Fruit fly (Drosophila melanogaster) whole organism, embryonic: ENCODE results near the gene bys.

Experiments
- CG10147 ChIP-seq: fragments of 200-800 bp; sonication (Bioruptor generic); optimal IDR thresholded peaks from 2 replicates; lab custom pipeline; 2019; ENCODE audit warnings: missing biosample characterization, mild to moderate bottlenecking, missing genetic modification characterization, moderate library complexity
- CG10274 ChIP-seq: fragments of 200-800 bp; sonication (Bioruptor generic); optimal IDR thresholded peaks from 3 replicates; lab custom pipeline; 2017; ENCODE audit warnings: missing biosample characterization, mild to moderate bottlenecking, missing genetic modification characterization
- CG10543 ChIP-seq: fragments of 200-800 bp; sonication (Bioruptor generic); optimal IDR thresholded peaks from 3 replicates; lab custom pipeline; 2017; ENCODE audit warnings: missing biosample characterization, mild to moderate bottlenecking, missing genetic modification characterization, moderate library complexity
- CG13287 ChIP-seq: fragments of 200-800 bp; sonication (Bioruptor generic); IDR thresholded peaks from 2 replicates; pipeline ENCODE4 v1.3.6; 2022; ENCODE audit warnings: missing biosample characterization, missing genetic modification characterization; ENCODE audit not compliant: partially characterized antibody
- CG17361 ChIP-seq: fragments of 200-800 bp; sonication (Bioruptor generic); IDR thresholded peaks from 3 replicates; pipeline ENCODE4 v1.3.6; 2022; ENCODE audit warnings: missing biosample characterization, missing genetic modification characterization
- CG17568 ChIP-seq: fragments of 200-800 bp; sonication (Bioruptor generic); optimal IDR thresholded peaks from 2 replicates; lab custom pipeline; 2018; ENCODE audit warnings: missing biosample characterization, mild to moderate bottlenecking, missing genetic modification characterization, moderate library complexity
- CG2116 ChIP-seq: fragments of 200-800 bp; sonication (Bioruptor generic); optimal IDR thresholded peaks from 3 replicates; lab custom pipeline; 2018; ENCODE audit warnings: missing biosample characterization, mild to moderate bottlenecking, missing genetic modification characterization
- CG34422 ChIP-seq: fragments of 200-800 bp; sonication (Bioruptor generic); IDR thresholded peaks from 3 replicates; pipeline ENCODE4 v1.3.6; 2022; ENCODE audit warnings: missing biosample characterization, missing genetic modification characterization
- CG4360 ChIP-seq: fragments of 200-800 bp; sonication (Bioruptor generic); IDR thresholded peaks from 2 replicates; pipeline ENCODE4 v1.3.6; 2022; ENCODE audit warnings: missing biosample characterization, missing genetic modification characterization
- CG6683 ChIP-seq: fragments of 200-800 bp; sonication (Bioruptor generic); optimal IDR thresholded peaks from 2 replicates; lab custom pipeline; 2017; ENCODE audit warnings: missing biosample characterization, mild to moderate bottlenecking, missing genetic modification characterization, missing genetic modification reagents
- CG9817 ChIP-seq: fragments of 200-800 bp; sonication (Bioruptor generic); optimal IDR thresholded peaks from 2 replicates; lab custom pipeline; 2018; ENCODE audit warnings: missing biosample characterization, mild to moderate bottlenecking, missing genetic modification characterization, moderate library complexity
- CG9932 ChIP-seq: fragments of 200-800 bp; sonication (Bioruptor generic); IDR thresholded peaks from 2 replicates; pipeline ENCODE4 v1.3.6; 2022; ENCODE audit warnings: missing biosample characterization, missing genetic modification characterization
- Dref ChIP-seq: fragments of 200-800 bp; sonication (Bioruptor generic); IDR thresholded peaks from 2 replicates; pipeline ENCODE4 v1.3.6; 2022; ENCODE audit warnings: missing biosample characterization, missing genetic modification characterization
- E2f2 ChIP-seq: fragments of 200-800 bp; sonication (Bioruptor generic); IDR thresholded peaks from 2 replicates; pipeline ENCODE4 v1.3.6; 2022; ENCODE audit warnings: missing biosample characterization, missing genetic modification characterization
- Ets97D ChIP-seq: fragments of 200-800 bp; sonication (Bioruptor generic); optimal IDR thresholded peaks from 3 replicates; lab custom pipeline; 2016; ENCODE audit warnings: missing biosample characterization, missing genetic modification characterization
- HmgZ ChIP-seq: fragments of 200-800 bp; sonication (Bioruptor generic); optimal IDR thresholded peaks from 2 replicates; lab custom pipeline; 2018; ENCODE audit warnings: missing biosample characterization, mild to moderate bottlenecking, missing genetic modification characterization
- Hmr ChIP-seq: fragments of 200-800 bp; sonication (Bioruptor generic); optimal IDR thresholded peaks from 3 replicates; lab custom pipeline; 2017; ENCODE audit warnings: mild to moderate bottlenecking, missing biosample characterization, missing genetic modification reagents, missing genetic modification characterization
- Hsf ChIP-seq: fragments of 200-800 bp; sonication (Bioruptor generic); optimal IDR thresholded peaks from 3 replicates; lab custom pipeline; 2016; ENCODE audit warnings: missing biosample characterization, missing genetic modification characterization
- Meics ChIP-seq: fragments of 200-800 bp; sonication (Bioruptor generic); optimal IDR thresholded peaks from 2 replicates; lab custom pipeline; 2017; ENCODE audit warnings: missing biosample characterization, mild to moderate bottlenecking, missing genetic modification characterization
- NC2β ChIP-seq: fragments of 200-800 bp; sonication (Bioruptor generic); optimal IDR thresholded peaks from 2 replicates; lab custom pipeline; 2016; ENCODE audit warnings: missing biosample characterization, missing genetic modification characterization
- Neu2 ChIP-seq: fragments of 200-800 bp; sonication (Bioruptor generic); optimal IDR thresholded peaks from 3 replicates; lab custom pipeline; 2016; ENCODE audit warnings: missing biosample characterization, missing genetic modification characterization, borderline replicate concordance
- Pdp1 ChIP-seq, 2 experiments: fragments of 200-800 bp; sonication (Bioruptor generic); optimal IDR thresholded peaks; 3 replicates each; lab custom pipeline; 2016; ENCODE audit warnings: missing biosample characterization in 2 of 2, missing genetic modification characterization in 2 of 2, mild to moderate bottlenecking in 1 of 2, moderate library complexity in 1 of 2
- Scr ChIP-seq: fragments of 200-800 bp; sonication (Bioruptor generic); IDR thresholded peaks from 2 replicates; pipeline ENCODE4 v1.3.6; 2022; ENCODE audit warnings: missing biosample characterization, missing genetic modification characterization; ENCODE audit not compliant: partially characterized antibody
- abd-A ChIP-seq: fragments of 200-800 bp; sonication (Bioruptor generic); optimal IDR thresholded peaks from 3 replicates; lab custom pipeline; 2019; ENCODE audit warnings: missing biosample characterization, mild to moderate bottlenecking, missing genetic modification characterization, moderate library complexity
- ato ChIP-seq: fragments of 200-800 bp; sonication (Bioruptor generic); IDR thresholded peaks from 2 replicates; pipeline ENCODE4 v1.3.6; 2022; ENCODE audit warnings: missing biosample characterization, missing genetic modification characterization; ENCODE audit not compliant: partially characterized antibody
- az2 ChIP-seq: fragments of 200-800 bp; sonication (Bioruptor generic); optimal IDR thresholded peaks from 3 replicates; lab custom pipeline; 2016; ENCODE audit warnings: missing biosample characterization, missing genetic modification characterization
- dm ChIP-seq: fragments of 200-800 bp; sonication (Bioruptor generic); optimal IDR thresholded peaks from 3 replicates; lab custom pipeline; 2016; ENCODE audit warnings: missing biosample characterization, missing genetic modification characterization
- fd3F ChIP-seq: fragments of 200-800 bp; sonication (Bioruptor generic); optimal IDR thresholded peaks from 2 replicates; lab custom pipeline; 2018; ENCODE audit warnings: missing biosample characterization, mild to moderate bottlenecking, missing genetic modification characterization, moderate library complexity
- fru ChIP-seq: fragments of >200 bp; optimal IDR thresholded peaks from 2 replicates; lab custom pipeline; 2017
- ftz-f1 ChIP-seq: fragments of 200-800 bp; sonication (Bioruptor generic); optimal IDR thresholded peaks from 2 replicates; lab custom pipeline; 2016; ENCODE audit warnings: missing biosample characterization, missing genetic modification characterization
- gfzf ChIP-seq: fragments of 200-800 bp; sonication (Bioruptor generic); optimal IDR thresholded peaks from 2 replicates; lab custom pipeline; 2016; ENCODE audit warnings: missing biosample characterization, mild to moderate bottlenecking, missing genetic modification characterization, moderate library complexity
- hbn ChIP-seq: fragments of 200-800 bp; sonication (Bioruptor generic); IDR thresholded peaks from 2 replicates; pipeline ENCODE4 v1.3.6; 2022; ENCODE audit warnings: missing biosample characterization, missing genetic modification characterization; ENCODE audit not compliant: partially characterized antibody
- hth ChIP-seq: fragments of >200 bp; optimal IDR thresholded peaks from 2 replicates; lab custom pipeline; 2017; ENCODE audit warnings: inconsistent platforms
- inv ChIP-seq: fragments of 200-800 bp; sonication (Bioruptor generic); IDR thresholded peaks from 2 replicates; pipeline ENCODE4 v1.3.6; 2022; ENCODE audit warnings: missing biosample characterization, missing genetic modification characterization; ENCODE audit not compliant: partially characterized antibody
- klu ChIP-seq: fragments of 200-800 bp; sonication (Bioruptor generic); IDR thresholded peaks from 2 replicates; pipeline ENCODE4 v1.3.6; 2022; ENCODE audit warnings: missing biosample characterization, missing genetic modification characterization
- luna ChIP-seq: fragments of 200-800 bp; sonication (Bioruptor generic); optimal IDR thresholded peaks from 2 replicates; lab custom pipeline; 2016; ENCODE audit warnings: missing biosample characterization, missing genetic modification characterization
- nerfin-1 ChIP-seq: fragments of 200-800 bp; sonication (Bioruptor generic); optimal IDR thresholded peaks from 3 replicates; lab custom pipeline; 2019; ENCODE audit warnings: missing biosample characterization, mild to moderate bottlenecking, missing genetic modification characterization, moderate library complexity
- org-1 ChIP-seq: fragments of 200-800 bp; sonication (Bioruptor generic); optimal IDR thresholded peaks from 2 replicates; lab custom pipeline; 2017; ENCODE audit warnings: missing biosample characterization, missing genetic modification characterization
- prd ChIP-seq, 3 experiments: fragments of >200 bp in 2 of 3; fragments of 200-800 bp in 1 of 3; sonication (Bioruptor generic) in 1 of 3; optimal IDR thresholded peaks in 2 of 3; IDR thresholded peaks in 1 of 3; 2 replicates in 2 of 3; 3 replicates in 1 of 3; pipeline versions ENCODE4 v1.3.6 to Lab custom; 2017 to 2022; ENCODE audit warnings: missing biosample characterization in 1 of 3, missing genetic modification characterization in 1 of 3
- pzg ChIP-seq: fragments of 200-800 bp; sonication (Bioruptor generic); optimal IDR thresholded peaks from 3 replicates; lab custom pipeline; 2018; ENCODE audit warnings: missing biosample characterization, mild to moderate bottlenecking, missing genetic modification characterization, moderate library complexity
- row ChIP-seq: fragments of 200-800 bp; sonication (Bioruptor generic); IDR thresholded peaks from 3 replicates; pipeline ENCODE4 v1.3.6; 2022; ENCODE audit warnings: missing biosample characterization, missing genetic modification characterization
- sens ChIP-seq: fragments of 200-800 bp; sonication (Bioruptor generic); peaks from one replicate; lab custom pipeline; 2016; ENCODE audit warnings: missing biosample characterization, missing genetic modification characterization
- sens-2 ChIP-seq: fragments of 200-800 bp; sonication (Bioruptor generic); IDR thresholded peaks from 2 replicates; pipeline ENCODE4 v1.3.6; 2022; ENCODE audit warnings: missing biosample characterization, missing genetic modification characterization
- sob ChIP-seq: fragments of 200-800 bp; sonication (Bioruptor generic); IDR thresholded peaks from 2 replicates; pipeline ENCODE4 v1.3.6; 2022; ENCODE audit warnings: missing biosample characterization, missing genetic modification characterization
- sug ChIP-seq: fragments of 200-800 bp; optimal IDR thresholded peaks from 2 replicates; lab custom pipeline; 2019; ENCODE audit warnings: missing biosample characterization, mild to moderate bottlenecking, missing genetic modification characterization, moderate library complexity
- trem ChIP-seq: fragments of 200-800 bp; optimal IDR thresholded peaks from 3 replicates; lab custom pipeline; 2019; ENCODE audit warnings: missing biosample characterization, mild to moderate bottlenecking, missing genetic modification characterization, moderate library complexity
- unc-4 ChIP-seq: fragments of 200-800 bp; sonication (Bioruptor generic); IDR thresholded peaks from 2 replicates; pipeline ENCODE4 v1.3.6; 2022; ENCODE audit warnings: missing biosample characterization, missing genetic modification characterization; ENCODE audit not compliant: partially characterized antibody
- unpg ChIP-seq: fragments of 200-800 bp; sonication (Bioruptor generic); optimal IDR thresholded peaks from 3 replicates; lab custom pipeline; 2018; ENCODE audit warnings: missing biosample characterization, mild to moderate bottlenecking, missing genetic modification characterization, moderate library complexity

bys gene

dm6 chrX:7934679-7935078, 33.0 kb downstream of the bys start, which contains the start of gene RpS14b (continued):
- TF ChIP-seq ato (GFP tag; lab: Robert Waterston, UW) (peak; percentile 77), CG2116 (GFP tag; lab: Kevin White, UChicago) (peak; percentile 98), Neu2 (GFP tag; lab: Kevin White, UChicago) (no peak), abd-A (tag; lab: Kevin White, UChicago) (no peak), hth (no peak), CG17568 (GFP tag; lab: Kevin White, UChicago) (peak; percentile 8), fru (lab: Kevin White, UChicago) (no peak), sob (GFP tag; lab: Robert Waterston, UW) (peak; percentile 80), CG13287 (GFP tag; lab: Robert Waterston, UW) (peak; percentile 82), CG10147 (GFP tag; lab: Kevin White, UChicago) (no peak), prd (optimal IDR thresholded peaks at IDR 0.05; lab: Kevin White, UChicago) (no peak), prd (GFP tag; IDR thresholded peaks at IDR 0.05; lab: Robert Waterston, UW) (peak; percentile 41; the same call in 1 of the 3 replicates), unpg (GFP tag; lab: Kevin White, UChicago) (peak; percentile 51), CG9817 (peak; percentile 58), sens-2 (GFP tag; lab: Robert Waterston, UW) (0 out of 2 replicates have a peak, but pooled peaks have one; percentile 31), Ets97D (GFP tag; lab: Kevin White, UChicago) (peak; percentile 98), sens (GFP tag; lab: Kevin White, UChicago) (peak; percentile 88), NC2β (GFP tag; lab: Kevin White, UChicago) (peak; percentile 70), CG4360 (GFP tag; lab: Robert Waterston, UW) (peak; percentile 65), inv (GFP tag; lab: Robert Waterston, UW) (peak; percentile 67), gfzf (peak; percentile 44), Dref (GFP tag; lab: Robert Waterston, UW) (peak; percentile 88), az2 (GFP tag; lab: Kevin White, UChicago) (no peak), CG10543 (GFP tag; lab: Kevin White, UChicago) (peak; percentile 76), org-1 (GFP tag; lab: Kevin White, UChicago) (no peak), fd3F (GFP tag; lab: Kevin White, UChicago) (peak; percentile 22), luna (GFP tag; lab: Kevin White, UChicago) (peak; percentile 8), CG10274 (GFP tag; lab: Kevin White, UChicago) (peak; percentile 43), Scr (GFP tag; lab: Robert Waterston, UW) (peak; percentile 73), dm (GFP tag; lab: Kevin White, UChicago) (peak; percentile 80), klu (GFP tag; lab: Robert Waterston, UW) (peak; percentile 23; the same call in 1 of the 2 replicates), Meics (GFP tag; lab: Kevin White, UChicago) (peak; percentile 85), HmgZ (tag; lab: Kevin White, UChicago) (peak; percentile 62), Pdp1 (GFP tag; optimal IDR thresholded peaks at IDR 0.05; lab: Kevin White, UChicago) (peak; percentile 31 to 68)

dm6 chrX:7935798-7936572, 34.3 kb downstream of the bys start, which contains the start of gene Ubr3:
Gene Ubr3, plus strand, starts transcription at chrX:7935896.
- TF ChIP-seq sug (tag; lab: Kevin White, UChicago), result peak; percentile 57
- peak; percentile 44 for TF ChIP-seq CG9932
- peak; percentile 22 for TF ChIP-seq nerfin-1 (tag; lab: Kevin White, UChicago)
- peak; percentile 31; the same call in 1 of the 3 replicates for TF ChIP-seq CG34422 (GFP tag; lab: Robert Waterston, UW)
- peak; percentile 17; the same call in 1 of the 2 replicates for TF ChIP-seq E2f2 (GFP tag; lab: Robert Waterston, UW)
- TF ChIP-seq org-1 (GFP tag; lab: Kevin White, UChicago), result no peak
- TF ChIP-seq CG6683, result peak; percentile 29
- TF ChIP-seq Hsf, result no peak
- TF ChIP-seq trem, result peak; percentile 56
- TF ChIP-seq row (GFP tag; lab: Robert Waterston, UW), result peak; percentile 26; the same call in 1 of the 3 replicates
- peak; percentile 51 for TF ChIP-seq Hmr (GFP tag; lab: Kevin White, UChicago)
- peak; percentile 87 for TF ChIP-seq pzg (GFP tag; lab: Kevin White, UChicago)
- peak; percentile 7 for TF ChIP-seq ftz-f1 (GFP tag; lab: Kevin White, UChicago)
- peak; percentile 68 for TF ChIP-seq unc-4 (GFP tag; lab: Robert Waterston, UW)
- TF ChIP-seq hbn (GFP tag; lab: Robert Waterston, UW), result peak; percentile 42; the same call in 1 of the 2 replicates
- no peak for TF ChIP-seq CG17361 (GFP tag; lab: Robert Waterston, UW)
